Fruit fly (Drosophila melanogaster): ENCODE data around the gene Rap1.

Gene Rap1

dm6 chr3L:1810288-1810687 is 51.8 kb downstream of the Rap1 start, which contains the start of gene GV1 (continued):
- no peak for TF ChIP-seq insv (GFP tag; optimal IDR thresholded peaks at IDR 0.05)
- no peak for TF ChIP-seq CG8290 (GFP tag; optimal IDR thresholded peaks at IDR 0.05)
- TF ChIP-seq CG8290 (tag; optimal IDR thresholded peaks at IDR 0.05): peak in 1 of 2 experiments; percentile 27
- peak; percentile 9 for TF ChIP-seq lab (GFP tag; optimal IDR thresholded peaks at IDR 0.05)
- 0 out of 2 replicates have a peak, but pooled peaks have one; percentile 8 for TF ChIP-seq Atf6 (GFP tag; IDR thresholded peaks at IDR 0.05)
- no peak for TF ChIP-seq bbx (GFP tag; IDR thresholded peaks at IDR 0.05; ENCODE audit: partially characterized antibody)
- TF ChIP-seq Aef1 (GFP tag; IDR thresholded peaks at IDR 0.05): no peak
- no peak for TF ChIP-seq tx (GFP tag; optimal IDR thresholded peaks at IDR 0.05)
- TF ChIP-seq vvl (GFP tag; IDR thresholded peaks at IDR 0.05): peak; percentile 15; the same call in 1 of the 2 replicates
- TF ChIP-seq Deaf1 (tag; optimal IDR thresholded peaks at IDR 0.05): peak; percentile 93
- TF ChIP-seq CG15514 (GFP tag; optimal IDR thresholded peaks at IDR 0.05): peak; percentile 5
- TF ChIP-seq scrt (GFP tag; optimal IDR thresholded peaks at IDR 0.05): no peak
- TF ChIP-seq CG15601 (tag; optimal IDR thresholded peaks at IDR 0.05): no peak
- no peak for TF ChIP-seq CG18764 (GFP tag; optimal IDR thresholded peaks at IDR 0.05)
- TF ChIP-seq Med (GFP tag): peak; percentile 59
- peak; percentile 52; the same call in 1 of the 2 replicates for TF ChIP-seq rib (GFP tag; IDR thresholded peaks at IDR 0.05)
- TF ChIP-seq CG11504 (tag; optimal IDR thresholded peaks at IDR 0.05): peak; percentile 97
- peak; percentile 87; the same call in 2 of the 4 replicates for TF ChIP-seq chinmo (GFP tag; IDR thresholded peaks at IDR 0.05; ENCODE audit: partially characterized antibody)

All from whole organism, embryonic.